Worm (Caenorhabditis elegans) whole organism, L3 larva: Measurements from ENCODE around the gene lin-38.

ENCODE experiments used
- R02D3.7 ChIP-seq: fragments of 150-350 bp; optimal IDR thresholded peaks from 2 replicates; lab custom pipeline; 2014; ENCODE audit warnings: missing biosample characterization, missing genetic modification characterization
- aly-2 ChIP-seq: fragments of 150-350 bp; optimal IDR thresholded peaks from 2 replicates; lab custom pipeline; 2014; ENCODE audit warnings: missing biosample characterization, missing genetic modification characterization
- ceh-28 ChIP-seq: fragments of 150-350 bp; optimal IDR thresholded peaks from 2 replicates; lab custom pipeline; 2014; ENCODE audit warnings: missing biosample characterization, missing genetic modification reagents, missing genetic modification characterization
- ceh-9 ChIP-seq: sonication (generic microtip); optimal IDR thresholded peaks from 2 replicates; lab custom pipeline; 2018; ENCODE audit warnings: missing biosample characterization, missing genetic modification characterization
- daf-12 ChIP-seq: fragments of 150-350 bp; optimal IDR thresholded peaks from 2 replicates; lab custom pipeline; 2014; ENCODE audit warnings: missing biosample characterization, missing genetic modification reagents, missing genetic modification characterization
- egl-27 ChIP-seq: sonication (generic microtip); optimal IDR thresholded peaks from 4 replicates; lab custom pipeline; 2017; ENCODE audit warnings: missing biosample characterization, missing genetic modification reagents, missing genetic modification characterization
- egl-5 ChIP-seq: fragments of 150-350 bp; optimal IDR thresholded peaks from 2 replicates; lab custom pipeline; 2017; ENCODE audit warnings: missing biosample characterization, missing genetic modification reagents, missing genetic modification characterization, inconsistent platforms
- elt-1 ChIP-seq: fragments of 150-350 bp; optimal IDR thresholded peaks from 2 replicates; lab custom pipeline; 2014; ENCODE audit warnings: missing biosample characterization, missing genetic modification characterization
- elt-2 ChIP-seq: sonication (generic microtip); optimal IDR thresholded peaks from 2 replicates; lab custom pipeline; 2016; ENCODE audit warnings: missing genetic modification reagents, mild to moderate bottlenecking, missing genetic modification characterization, missing compliant biosample characterization
- elt-3 ChIP-seq, 3 experiments: fragments of 150-350 bp in 1 of 3; sonication (generic microtip) in 2 of 3; optimal IDR thresholded peaks; 2 replicates in 2 of 3; 4 replicates in 1 of 3; lab custom pipeline; 2014 to 2017; ENCODE audit warnings: missing biosample characterization in 3 of 3, missing genetic modification characterization in 3 of 3
- eor-1 ChIP-seq, 2 experiments: fragments of 150-350 bp; optimal IDR thresholded peaks; 2 replicates each; lab custom pipeline; 2014 to 2018; ENCODE audit warnings: missing biosample characterization in 2 of 2, missing genetic modification characterization in 2 of 2
- fkh-10 ChIP-seq: sonication (generic microtip); optimal IDR thresholded peaks from 2 replicates; lab custom pipeline; 2017; ENCODE audit warnings: missing biosample characterization, missing genetic modification reagents, missing genetic modification characterization
- fkh-2 ChIP-seq: fragments of 150-350 bp; optimal IDR thresholded peaks from 2 replicates; lab custom pipeline; 2014; ENCODE audit warnings: missing biosample characterization, missing genetic modification reagents, missing genetic modification characterization
- hmg-11 ChIP-seq: sonication (generic microtip); optimal IDR thresholded peaks from 2 replicates; lab custom pipeline; 2016; ENCODE audit warnings: missing genetic modification characterization, missing compliant biosample characterization
- lin-15B ChIP-seq: fragments of 150-350 bp; optimal IDR thresholded peaks from 2 replicates; lab custom pipeline; 2014; ENCODE audit warnings: missing biosample characterization, missing genetic modification characterization
- lin-39 ChIP-seq: fragments of 150-350 bp; optimal IDR thresholded peaks from 2 replicates; lab custom pipeline; 2018; ENCODE audit warnings: missing biosample characterization, missing genetic modification reagents, missing genetic modification characterization
- lsy-12 ChIP-seq: sonication (generic microtip); optimal IDR thresholded peaks from 2 replicates; lab custom pipeline; 2016; ENCODE audit warnings: mild to moderate bottlenecking, missing genetic modification characterization, missing compliant biosample characterization
- mdl-1 ChIP-seq: fragments of 150-350 bp; optimal IDR thresholded peaks from 2 replicates; lab custom pipeline; 2014; ENCODE audit warnings: missing biosample characterization, missing genetic modification characterization
- mml-1 ChIP-seq: fragments of 150-350 bp; sonication (generic microtip); optimal IDR thresholded peaks from 3 replicates; lab custom pipeline; 2014; ENCODE audit warnings: missing biosample characterization, missing genetic modification characterization
- nfya-1 ChIP-seq: sonication (generic microtip); optimal IDR thresholded peaks from 2 replicates; lab custom pipeline; 2017; ENCODE audit warnings: missing genetic modification characterization, mild to moderate bottlenecking, missing compliant biosample characterization, antibody characterized with exemption, moderate library complexity; ENCODE audit not compliant: insufficient read depth
- nhr-11 ChIP-seq: fragments of 150-350 bp; optimal IDR thresholded peaks from 2 replicates; lab custom pipeline; 2014; ENCODE audit warnings: missing biosample characterization, missing genetic modification characterization
- nhr-12 ChIP-seq: fragments of 150-350 bp; optimal IDR thresholded peaks from 2 replicates; lab custom pipeline; 2014; ENCODE audit warnings: missing biosample characterization, missing genetic modification characterization
- nhr-23 ChIP-seq: fragments of 150-350 bp; optimal IDR thresholded peaks from 2 replicates; lab custom pipeline; 2014; ENCODE audit warnings: missing biosample characterization, missing genetic modification reagents, missing genetic modification characterization
- nhr-237 ChIP-seq: fragments of 150-350 bp; optimal IDR thresholded peaks from 2 replicates; lab custom pipeline; 2014; ENCODE audit warnings: missing biosample characterization, missing genetic modification characterization
- nhr-25 ChIP-seq: sonication (generic microtip); optimal IDR thresholded peaks from 2 replicates; lab custom pipeline; 2017; ENCODE audit warnings: missing biosample characterization, missing genetic modification characterization
- nhr-67 ChIP-seq: fragments of 150-350 bp; optimal IDR thresholded peaks from 2 replicates; lab custom pipeline; 2014; ENCODE audit warnings: missing biosample characterization, missing genetic modification characterization
- nhr-76 ChIP-seq: fragments of 150-350 bp; sonication (generic microtip); optimal IDR thresholded peaks from 5 replicates; lab custom pipeline; 2014; ENCODE audit warnings: missing biosample characterization, missing genetic modification characterization
- nhr-77 ChIP-seq: fragments of 150-350 bp; optimal IDR thresholded peaks from 2 replicates; lab custom pipeline; 2014; ENCODE audit warnings: missing biosample characterization, missing genetic modification characterization
- pha-4 ChIP-seq: fragments of 150-350 bp; optimal IDR thresholded peaks from 2 replicates; lab custom pipeline; 2014; ENCODE audit warnings: missing biosample characterization, missing genetic modification reagents, missing genetic modification characterization
- pqm-1 ChIP-seq: fragments of 150-350 bp; optimal IDR thresholded peaks from 2 replicates; lab custom pipeline; 2017; ENCODE audit warnings: missing biosample characterization, missing genetic modification characterization, inconsistent platforms
- snpc-4 ChIP-seq: fragments of 150-350 bp; optimal IDR thresholded peaks from 2 replicates; lab custom pipeline; 2014; ENCODE audit warnings: missing biosample characterization, missing genetic modification characterization
- tbx-2 ChIP-seq: sonication (generic microtip); optimal IDR thresholded peaks from 2 replicates; lab custom pipeline; 2016; ENCODE audit warnings: mild to moderate bottlenecking, missing genetic modification characterization, missing compliant biosample characterization
- unc-62 ChIP-seq: fragments of 150-350 bp; sonication (generic microtip); optimal IDR thresholded peaks from 4 replicates; lab custom pipeline; 2014; ENCODE audit warnings: missing biosample characterization, missing genetic modification reagents, missing genetic modification characterization
- zag-1 ChIP-seq: fragments of 150-350 bp; optimal IDR thresholded peaks from 2 replicates; lab custom pipeline; 2014; ENCODE audit warnings: missing biosample characterization, missing genetic modification characterization
- ztf-11 ChIP-seq: fragments of 150-350 bp; optimal IDR thresholded peaks from 2 replicates; lab custom pipeline; 2014; ENCODE audit warnings: missing biosample characterization, missing genetic modification characterization
- ztf-4 ChIP-seq: fragments of 150-350 bp; optimal IDR thresholded peaks from 2 replicates; lab custom pipeline; 2014; ENCODE audit warnings: missing biosample characterization, missing genetic modification characterization

The lin-38 gene

ce11 chrII:13575018-13575948 lies at the start of gene lin-38, which contains the start of gene mrpl-37:
TSS of gene lin-38 (plus strand) at chrII:13575925.
TSS of gene mrpl-37 (minus strand) at chrII:13575068.
- no peak for TF ChIP-seq mml-1 (tag; lab: Kevin White, UChicago)
- peak; percentile 97 for TF ChIP-seq lin-15B
- TF ChIP-seq unc-62 (GFP tag; lab: Kevin White, UChicago), result no peak
- no peak for TF ChIP-seq ztf-4 (tag; lab: Kevin White, UChicago)
- no peak for TF ChIP-seq fkh-2 (tag; lab: Kevin White, UChicago)
- TF ChIP-seq snpc-4, result peak; percentile 79
- TF ChIP-seq pha-4, result peak; percentile 88
- peak; percentile 67 for TF ChIP-seq nhr-23 (tag; lab: Kevin White, UChicago)
- TF ChIP-seq elt-1 (tag; lab: Kevin White, UChicago), result peak; percentile 51
- TF ChIP-seq ceh-28, result no peak
- peak; percentile 72 for TF ChIP-seq hmg-11
- peak; percentile 61 for TF ChIP-seq nhr-25 (tag; lab: Kevin White, UChicago)
- no peak for TF ChIP-seq tbx-2 (tag; lab: Kevin White, UChicago)
- TF ChIP-seq nhr-11 (tag; lab: Kevin White, UChicago), result no peak
- TF ChIP-seq egl-5, result no peak
- no peak for TF ChIP-seq nhr-12
- peak; percentile 91 for TF ChIP-seq lin-39 (tag; lab: Kevin White, UChicago)
- no peak for TF ChIP-seq elt-3 (tag; optimal IDR thresholded peaks at IDR 0.05; lab: Kevin White, UChicago)
- no peak for TF ChIP-seq mdl-1
- no peak for TF ChIP-seq egl-27 (tag; lab: Kevin White, UChicago)
- no peak for TF ChIP-seq fkh-10 (GFP tag; lab: Kevin White, UChicago)
- no peak for TF ChIP-seq nhr-77 (tag; lab: Kevin White, UChicago)
- no peak for TF ChIP-seq nhr-67 (tag; lab: Kevin White, UChicago)
- no peak for TF ChIP-seq zag-1 (tag; lab: Kevin White, UChicago)
- peak; percentile 83 for TF ChIP-seq nfya-1 (tag; lab: Kevin White, UChicago)
- no peak for TF ChIP-seq eor-1 (tag; optimal IDR thresholded peaks at IDR 0.05; lab: Kevin White, UChicago)
- no peak for TF ChIP-seq ztf-11
- peak; percentile 47 for TF ChIP-seq elt-2
- no peak for TF ChIP-seq nhr-237 (tag; lab: Kevin White, UChicago)
- TF ChIP-seq daf-12 (tag; lab: Kevin White, UChicago), result no peak

DNA sequence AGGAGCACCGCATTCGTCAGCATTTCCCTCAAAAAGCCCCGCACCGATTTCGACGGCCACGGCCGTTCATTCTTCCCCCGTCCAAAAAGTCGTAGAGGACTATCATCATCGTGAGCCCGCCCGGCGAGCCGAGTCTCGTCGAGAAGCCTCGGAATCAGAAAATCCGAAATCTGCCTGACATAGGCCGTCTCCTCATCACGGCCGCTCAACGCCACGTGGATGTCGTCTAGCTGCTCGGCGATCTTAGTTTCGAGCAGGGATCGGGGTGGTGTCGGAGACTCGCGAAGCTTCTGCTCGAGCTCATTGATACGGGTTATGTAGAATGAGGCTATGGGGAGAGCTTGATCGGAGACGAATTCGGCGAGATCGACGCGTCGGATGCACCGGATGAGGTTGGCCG lies 46.6 kb upstream of the lin-38 start:
- no peak for TF ChIP-seq lsy-12
- no peak for TF ChIP-seq nhr-76
- no peak for TF ChIP-seq R02D3.7 (tag; lab: Kevin White, UChicago)
- TF ChIP-seq elt-2, result no peak
- TF ChIP-seq aly-2 (tag; lab: Kevin White, UChicago), result no peak

ce11 chrII:13530657-13531056 lies 45.1 kb upstream of the lin-38 start:
- TF ChIP-seq ceh-28 (no peak), elt-3 (tag; optimal IDR thresholded peaks at IDR 0.05; lab: Kevin White, UChicago) (no peak)

ce11 chrII:13531118-13531517 lies 44.6 kb upstream of the lin-38 start, which contains the start of gene snx-14:
TSS of gene snx-14 (minus strand) at chrII:13531218.
- TF ChIP-seq mdl-1 (no peak), ceh-9 (tag; lab: Kevin White, UChicago) (no peak)

DNA sequence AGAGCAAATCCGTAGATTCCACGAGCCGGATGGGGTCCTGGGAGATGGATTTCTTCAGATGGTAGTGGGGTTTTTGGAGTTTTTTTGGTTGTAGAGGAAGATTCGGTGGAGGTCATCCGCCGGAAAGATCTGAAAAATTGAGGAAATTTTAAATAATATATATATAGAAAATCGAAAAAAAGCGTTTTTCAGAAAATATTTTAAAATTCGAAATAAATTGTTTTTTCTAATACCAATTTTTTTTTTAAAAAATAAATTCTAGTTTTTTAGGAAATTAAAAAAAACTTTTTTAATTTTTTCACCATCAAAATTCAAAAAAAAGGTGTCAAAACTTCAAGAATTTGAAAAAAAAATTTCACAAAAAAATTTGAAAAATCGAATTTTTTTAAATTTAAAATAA lies 34.8 kb upstream of the lin-38 start, which contains the start of the genes noa-1 and Y48E1B.17:
Gene noa-1 (minus strand): TSS at position 101 of the 400 bp plus-strand sequence.
Gene Y48E1B.17 (minus strand): TSS at position 129 of the 400 bp plus-strand sequence.
- TF ChIP-seq pqm-1 (tag; lab: Kevin White, UChicago), result no peak
- no peak for TF ChIP-seq elt-3 (tag; optimal IDR thresholded peaks at IDR 0.05; lab: Kevin White, UChicago)
